Fruit fly (Drosophila melanogaster): ENCODE results near the gene CG13050.

The CG13050 gene

DNA sequence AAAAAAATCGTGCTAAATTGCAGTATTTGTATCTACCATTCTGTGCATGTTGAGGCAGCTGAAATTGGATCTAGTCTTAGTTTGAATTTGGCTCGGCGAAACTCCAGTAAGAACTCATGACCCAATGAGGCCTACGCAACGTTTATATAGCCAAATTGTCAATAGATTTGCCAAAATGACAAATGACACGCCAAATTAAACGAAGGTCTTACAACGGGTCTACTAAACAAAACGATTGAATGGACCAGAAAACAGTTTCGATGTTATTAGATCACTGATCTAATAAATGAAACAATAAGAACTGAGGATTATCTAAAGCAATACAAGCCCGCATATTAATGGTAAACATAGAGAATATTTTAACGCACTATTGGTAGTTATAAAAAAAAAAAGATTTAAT lies 42.1 kb upstream of the CG13050 start, which contains the start of gene CG42718:
Gene CG42718, minus strand, starts transcription at position 101 of the 400 bp plus-strand sequence.
- TF ChIP-seq Smox (GFP tag; optimal IDR thresholded peaks at IDR 0.05): no peak
- no peak for TF ChIP-seq Sox102F (GFP tag; optimal IDR thresholded peaks at IDR 0.05)
- no peak for TF ChIP-seq Eip75B (GFP tag; optimal IDR thresholded peaks at IDR 0.05)
- TF ChIP-seq CG11902 (GFP tag; optimal IDR thresholded peaks at IDR 0.05): no peak
- TF ChIP-seq Eip78C (GFP tag): no peak

DNA sequence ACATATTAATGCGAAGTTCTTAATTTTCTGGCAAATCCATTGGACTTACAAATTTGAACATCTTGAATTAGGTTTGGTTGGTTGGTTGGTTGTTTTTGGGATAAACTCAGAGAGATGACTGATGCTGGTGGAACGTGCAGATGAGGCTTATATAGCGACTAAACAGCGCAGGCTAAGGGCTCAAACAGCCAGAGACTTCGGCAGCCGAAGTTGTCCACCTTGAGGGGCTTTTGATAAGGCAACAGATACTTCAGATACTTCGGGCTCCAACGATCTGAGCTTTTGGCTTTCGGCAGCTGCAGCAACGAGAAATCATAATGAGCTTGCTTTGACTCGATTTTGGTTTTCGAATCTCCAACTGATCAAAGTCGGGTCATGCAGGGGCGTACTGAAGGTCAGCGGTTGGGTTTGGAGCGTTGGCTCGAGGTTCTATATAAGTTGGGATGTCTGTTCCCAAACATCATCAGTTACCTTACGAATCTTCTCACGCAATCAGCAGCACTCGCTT lies 40.4 kb upstream of the CG13050 start, which contains the start of the genes CG13041 and CG13060:
Gene CG13041, minus strand, starts transcription at position 128 of the 508 bp plus-strand sequence.
Gene CG13060, plus strand, starts transcription at position 458 of the 508 bp plus-strand sequence.
- TF ChIP-seq achi (GFP tag; optimal IDR thresholded peaks at IDR 0.05): no peak

DNA sequence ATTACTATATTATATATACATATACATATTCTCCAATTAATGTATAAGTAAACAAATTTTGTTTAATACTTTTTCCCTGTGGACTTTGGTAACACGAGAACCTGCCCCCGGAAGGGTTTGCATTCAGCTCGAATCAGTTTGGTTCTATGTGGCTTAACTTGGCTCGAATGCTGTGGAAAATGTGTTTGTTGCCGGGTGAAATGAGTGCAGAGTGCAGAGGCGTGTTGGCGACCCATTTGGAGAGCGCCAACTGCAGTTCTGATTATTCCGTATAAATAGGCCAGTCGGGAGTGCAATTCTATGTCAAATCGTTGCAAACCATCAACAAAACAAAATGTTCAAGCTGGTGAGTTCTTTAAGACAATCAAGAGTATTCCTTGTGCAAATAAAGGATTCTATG lies 38.7 kb upstream of the CG13050 start, which contains the start of gene Nplp3:
Gene Nplp3, plus strand, starts transcription at position 301 of the 400 bp plus-strand sequence.
- TF ChIP-seq spab (GFP tag; optimal IDR thresholded peaks at IDR 0.05) (no peak), CG4318 (GFP tag; optimal IDR thresholded peaks at IDR 0.05) (no peak), Blimp-1 (GFP tag; optimal IDR thresholded peaks at IDR 0.05) (no peak), ss (GFP tag; optimal IDR thresholded peaks at IDR 0.05) (no peak), CG32006 (GFP tag; optimal IDR thresholded peaks at IDR 0.05) (no peak), CG15336 (GFP tag; IDR thresholded peaks at IDR 0.05) (no peak), lz (GFP tag; optimal IDR thresholded peaks at IDR 0.05) (no peak), fkh (GFP tag; optimal IDR thresholded peaks at IDR 0.05) (no peak), CG8319 (GFP tag; optimal IDR thresholded peaks at IDR 0.05) (no peak), pdm3 (GFP tag; optimal IDR thresholded peaks at IDR 0.05) (no peak)

DNA sequence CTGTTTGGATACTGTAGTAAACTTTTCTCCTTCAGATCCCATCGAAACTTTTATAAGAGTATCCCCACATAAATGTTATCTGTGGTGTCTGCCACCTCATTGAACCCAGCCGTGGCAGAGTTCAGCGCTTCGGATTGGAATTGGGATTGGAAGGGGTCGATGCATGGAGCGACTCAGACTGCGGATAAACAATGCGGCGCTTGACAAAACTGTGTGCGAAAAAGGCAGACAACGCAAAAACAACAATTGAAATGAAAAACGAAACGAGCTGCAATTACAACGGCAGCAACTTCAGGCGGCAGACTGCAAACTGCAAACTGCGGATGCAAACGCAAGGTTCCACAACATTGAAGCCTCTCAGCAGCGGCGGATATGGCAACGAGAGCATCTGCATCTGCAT lies 34.9 kb upstream of the CG13050 start, which contains the start of gene CG13062:
Gene CG13062, plus strand, starts transcription at position 301 of the 400 bp plus-strand sequence.
- TF ChIP-seq lz (GFP tag; optimal IDR thresholded peaks at IDR 0.05) (no peak), Blimp-1 (GFP tag; optimal IDR thresholded peaks at IDR 0.05) (no peak), achi (GFP tag; optimal IDR thresholded peaks at IDR 0.05) (peak; percentile 8), Sox15 (GFP tag; optimal IDR thresholded peaks at IDR 0.05) (no peak), CG8119 (GFP tag; IDR thresholded peaks at IDR 0.05) (no peak), CG7368 (GFP tag; optimal IDR thresholded peaks at IDR 0.05) (no peak), Gug (GFP tag; IDR thresholded peaks at IDR 0.05) (no peak), CG6276 (GFP tag; optimal IDR thresholded peaks at IDR 0.05) (no peak), Ets96B (tag; optimal IDR thresholded peaks at IDR 0.05) (no peak), svp (GFP tag) (peak; percentile 12), Eip78C (GFP tag) (no peak)

DNA sequence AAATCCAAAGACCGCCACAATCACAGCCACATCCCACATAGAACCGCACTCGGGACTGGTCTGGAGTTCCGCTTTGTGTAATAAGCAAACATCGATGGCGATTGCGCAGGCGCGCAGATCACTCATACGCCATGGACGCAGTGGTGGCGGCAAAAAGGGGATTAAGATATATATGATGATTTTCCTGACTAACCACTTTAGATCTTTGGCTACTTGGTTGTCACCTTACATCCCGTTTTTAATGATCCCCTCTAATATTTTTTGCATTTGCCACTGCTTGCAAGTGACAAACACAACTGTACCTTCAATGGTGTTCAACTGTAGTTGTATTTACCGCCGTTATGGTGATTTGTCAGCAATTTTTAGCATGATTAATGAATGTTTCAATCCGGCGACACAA lies 30.9 kb upstream of the CG13050 start:
- TF ChIP-seq CG6808 (GFP tag; optimal IDR thresholded peaks at IDR 0.05): no peak
- TF ChIP-seq Met (GFP tag; optimal IDR thresholded peaks at IDR 0.05): no peak
- TF ChIP-seq Eip93F (GFP tag; optimal IDR thresholded peaks at IDR 0.05): no peak
- TF ChIP-seq CG31627 (GFP tag; optimal IDR thresholded peaks at IDR 0.05): no peak
- TF ChIP-seq pdm3 (GFP tag; optimal IDR thresholded peaks at IDR 0.05): peak; percentile 36
- no peak for TF ChIP-seq Blimp-1 (GFP tag; optimal IDR thresholded peaks at IDR 0.05)
- peak in 1 of 2 experiments; percentile 44 for TF ChIP-seq salr (GFP tag; optimal IDR thresholded peaks at IDR 0.05)
- TF ChIP-seq CG1621 (tag; optimal IDR thresholded peaks at IDR 0.05): no peak
- no peak for TF ChIP-seq CG11902 (GFP tag; optimal IDR thresholded peaks at IDR 0.05)
- TF ChIP-seq fd85E (GFP tag; optimal IDR thresholded peaks at IDR 0.05): no peak
- TF ChIP-seq CG15336 (GFP tag; IDR thresholded peaks at IDR 0.05): peak; percentile 82
- no peak for TF ChIP-seq Ets21C (GFP tag; optimal IDR thresholded peaks at IDR 0.05)
- no peak for TF ChIP-seq cyc (GFP tag; optimal IDR thresholded peaks at IDR 0.05)
- no peak for TF ChIP-seq CG8319 (GFP tag; optimal IDR thresholded peaks at IDR 0.05)
- no peak for TF ChIP-seq fd59A (GFP tag; optimal IDR thresholded peaks at IDR 0.05)
- no peak for TF ChIP-seq CG6854 (GFP tag; optimal IDR thresholded peaks at IDR 0.05)
- TF ChIP-seq Sox14 (GFP tag; optimal IDR thresholded peaks at IDR 0.05): peak; percentile 38
- TF ChIP-seq CG16779 (tag; optimal IDR thresholded peaks at IDR 0.05): peak; percentile 37
- peak; percentile 21 for TF ChIP-seq acj6 (GFP tag; optimal IDR thresholded peaks at IDR 0.05)
- TF ChIP-seq Hr4 (GFP tag; optimal IDR thresholded peaks at IDR 0.05): peak; percentile 77
- TF ChIP-seq Sox102F (GFP tag; optimal IDR thresholded peaks at IDR 0.05): no peak
- no peak for TF ChIP-seq CG9139 (GFP tag; optimal IDR thresholded peaks at IDR 0.05)
- TF ChIP-seq eg (GFP tag; IDR thresholded peaks at IDR 0.05): peak; percentile 86
- TF ChIP-seq Eip78C (GFP tag): peak; percentile 74
- no peak for TF ChIP-seq ss (GFP tag; optimal IDR thresholded peaks at IDR 0.05)
- peak; percentile 80 for TF ChIP-seq CG32006 (GFP tag; optimal IDR thresholded peaks at IDR 0.05)
- no peak for TF ChIP-seq CG3032 (tag; optimal IDR thresholded peaks at IDR 0.05)
- TF ChIP-seq dsx (GFP tag; optimal IDR thresholded peaks at IDR 0.05; ENCODE audit: poor library complexity, severe bottlenecking): no peak
- no peak for TF ChIP-seq Ets96B (tag; optimal IDR thresholded peaks at IDR 0.05)
